Worm (Caenorhabditis elegans): Measurements from ENCODE around the gene acr-2.

- TF ChIP-seq nhr-12 (tag; optimal IDR thresholded peaks at IDR 0.05) (no peak), blmp-1 (tag; optimal IDR thresholded peaks at IDR 0.05) (no peak), snpc-4 (tag; optimal IDR thresholded peaks at IDR 0.05) (no peak), drap-1 (GFP tag; optimal IDR thresholded peaks at IDR 0.05) (no peak), elt-3 (tag; optimal IDR thresholded peaks at IDR 0.05) (no peak), sptf-1 (tag; optimal IDR thresholded peaks at IDR 0.05) (no peak), unc-120 (tag; optimal IDR thresholded peaks at IDR 0.05; ENCODE audit: poor library complexity, severe bottlenecking) (no peak), pha-4 (tag; optimal IDR thresholded peaks at IDR 0.05) (no peak), unc-62 (GFP tag; optimal IDR thresholded peaks at IDR 0.05) (no peak), mep-1 (tag; optimal IDR thresholded peaks at IDR 0.05) (no peak), nhr-237 (tag; optimal IDR thresholded peaks at IDR 0.05) (no peak)
Measured at ce11 chrX:6749124-6749822, 46.9 kb downstream of the acr-2 start.
